Worm (Caenorhabditis elegans): ENCODE results near the gene nos-2.
A peak's percentile ranks its signal among the peaks of the same experiment; 100 is the strongest.

Gene nos-2

DNA sequence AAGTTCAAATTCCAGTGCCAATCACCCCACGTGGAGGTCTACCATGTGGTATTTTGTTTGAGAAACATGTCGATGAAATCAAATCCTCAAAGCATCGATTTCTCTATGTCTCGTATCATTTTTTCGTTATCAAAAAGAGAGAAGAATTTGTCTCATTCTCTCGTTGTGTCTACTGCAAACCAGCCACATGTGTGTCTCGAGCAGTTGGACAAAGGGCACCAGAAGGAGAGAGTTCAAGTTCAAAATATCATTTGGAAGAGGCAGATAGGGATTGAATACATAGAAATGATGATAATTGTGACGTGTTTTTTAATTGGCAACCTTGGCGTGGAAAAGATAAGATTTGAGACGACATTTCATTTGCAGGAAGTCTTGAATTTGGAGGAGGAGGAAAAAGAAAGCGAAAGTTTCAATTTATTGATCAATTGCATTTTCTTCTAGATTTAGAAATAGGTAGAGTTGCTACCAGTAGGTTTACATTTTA, 6.1 kb upstream of the nos-2 start (continued):
- TF ChIP-seq lsy-2 (tag; optimal IDR thresholded peaks at IDR 0.05) (peak; percentile 6 to 54), rnt-1 (tag; optimal IDR thresholded peaks at IDR 0.05) (peak; percentile 64), lin-39 (tag; optimal IDR thresholded peaks at IDR 0.05) (no peak), nhr-71 (tag; optimal IDR thresholded peaks at IDR 0.05) (peak; percentile 91), isw-1 (GFP tag; IDR thresholded peaks at IDR 0.05) (no peak), nhr-85 (tag) (peak; percentile 94), snpc-4 (tag; optimal IDR thresholded peaks at IDR 0.05) (no peak), blmp-1 (tag; optimal IDR thresholded peaks at IDR 0.05) (peak; percentile 62), lir-3 (tag; optimal IDR thresholded peaks at IDR 0.05; ENCODE audit: poor library complexity) (peak; percentile 37), tbx-2 (tag; optimal IDR thresholded peaks at IDR 0.05) (peak; percentile 70), skn-1 (tag; optimal IDR thresholded peaks at IDR 0.05) (peak; percentile 57), mdl-1 (tag; optimal IDR thresholded peaks at IDR 0.05) (peak in 1 of 2 experiments; percentile 75), lin-35 (GFP tag; optimal IDR thresholded peaks at IDR 0.05) (peak in 1 of 2 experiments; percentile 59), sptf-1 (tag; optimal IDR thresholded peaks at IDR 0.05) (no peak), fos-1 (tag; optimal IDR thresholded peaks at IDR 0.05) (peak; percentile 14)

DNA sequence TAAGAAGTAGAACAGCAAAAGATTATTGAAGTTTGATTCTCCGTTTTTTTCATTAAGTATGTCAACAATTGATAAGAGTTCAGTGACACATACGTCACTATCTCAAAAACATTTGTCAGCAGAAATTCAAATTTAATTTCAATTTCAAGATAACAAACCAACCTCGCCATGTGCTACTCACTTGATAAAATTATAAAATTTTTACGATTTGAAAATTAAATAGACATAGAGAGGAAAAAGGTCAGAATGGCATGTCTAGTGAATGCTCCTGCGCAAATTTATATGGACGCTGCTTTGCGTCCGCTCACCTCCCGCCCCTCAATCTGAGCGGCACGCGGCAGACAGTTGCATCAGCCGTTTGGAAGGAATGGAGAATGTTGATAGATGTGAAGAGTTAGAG, 5.2 kb upstream of the nos-2 start:
- TF ChIP-seq ztf-11 (tag; optimal IDR thresholded peaks at IDR 0.05) (no peak), lin-14 (GFP tag; optimal IDR thresholded peaks at IDR 0.05) (peak; percentile 32), nhr-20 (tag; optimal IDR thresholded peaks at IDR 0.05) (peak; percentile 19), isw-1 (GFP tag; IDR thresholded peaks at IDR 0.05) (no peak), elt-2 (tag; optimal IDR thresholded peaks at IDR 0.05) (peak; percentile 93), rnt-1 (tag; optimal IDR thresholded peaks at IDR 0.05) (peak; percentile 57), nhr-71 (tag; optimal IDR thresholded peaks at IDR 0.05) (peak; percentile 15), lin-35 (GFP tag; optimal IDR thresholded peaks at IDR 0.05) (peak in 1 of 2 experiments; percentile 13)

DNA sequence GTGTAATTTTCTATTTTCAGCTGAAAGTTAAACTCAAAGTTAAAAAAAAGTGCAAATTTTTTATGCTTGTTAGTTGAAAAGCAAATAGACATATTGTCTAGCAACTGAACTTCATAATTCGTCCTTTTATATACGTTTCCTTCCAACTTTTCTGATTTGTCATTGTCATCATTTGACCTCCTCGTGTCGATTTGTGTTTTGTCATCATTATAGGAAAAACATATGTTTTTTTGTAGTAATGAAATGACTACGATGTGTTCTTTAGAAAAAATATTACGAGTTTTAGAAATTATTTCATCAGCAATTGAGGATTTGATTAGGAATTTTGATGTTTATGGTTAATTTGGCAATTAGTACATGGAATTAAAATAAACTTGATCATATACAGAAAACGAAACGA, 4.6 kb upstream of the nos-2 start:
- no peak for TF ChIP-seq lir-3 (tag; optimal IDR thresholded peaks at IDR 0.05; ENCODE audit: poor library complexity)
- TF ChIP-seq lsy-2 (tag; optimal IDR thresholded peaks at IDR 0.05) = no peak
- peak; percentile 3 for TF ChIP-seq nhr-28 (tag; optimal IDR thresholded peaks at IDR 0.05)
- TF ChIP-seq skn-1 (tag; optimal IDR thresholded peaks at IDR 0.05) = peak; percentile 92
- TF ChIP-seq Y116A8C.19 (tag; optimal IDR thresholded peaks at IDR 0.05; ENCODE audit: borderline replicate concordance) = no peak
- no peak for TF ChIP-seq nhr-77 (tag; optimal IDR thresholded peaks at IDR 0.05)
- TF ChIP-seq nhr-47 (tag; optimal IDR thresholded peaks at IDR 0.05) = no peak

DNA sequence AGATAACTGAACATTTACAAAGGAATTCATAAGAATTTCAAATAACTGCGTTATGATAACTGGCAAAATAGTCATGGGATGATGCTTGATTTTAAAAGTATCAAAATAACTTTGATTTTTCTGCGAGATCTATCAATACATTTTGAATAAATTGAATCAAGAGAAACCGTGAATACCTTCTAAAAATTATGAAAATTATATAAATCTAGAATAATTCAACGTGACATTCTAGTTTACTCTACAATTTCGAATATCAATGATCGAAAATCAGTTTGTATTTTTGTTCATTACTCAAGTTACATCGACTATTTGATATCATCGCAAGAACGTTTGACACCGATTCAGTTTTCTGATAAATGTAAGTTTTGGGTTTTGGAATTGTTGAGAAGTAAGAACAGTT, 3.7 kb upstream of the nos-2 start, which contains the start of gene acs-6:
acs-6 (plus strand) TSS at position 301 of the 400 bp plus-strand sequence.
- TF ChIP-seq nhr-20 (tag; optimal IDR thresholded peaks at IDR 0.05) = no peak
- no peak for TF ChIP-seq nhr-71 (tag; optimal IDR thresholded peaks at IDR 0.05)
- no peak for TF ChIP-seq C34B4.2 (tag; optimal IDR thresholded peaks at IDR 0.05)
- no peak for TF ChIP-seq ceh-88 (GFP tag; IDR thresholded peaks at IDR 0.05)
- no peak for TF ChIP-seq mab-9 (GFP tag; IDR thresholded peaks at IDR 0.05)
- no peak for TF ChIP-seq aly-2 (tag; optimal IDR thresholded peaks at IDR 0.05)
- TF ChIP-seq nhr-19 (GFP tag; conservative IDR thresholded peaks at IDR 0.05) = no peak
- TF ChIP-seq unc-62 (GFP tag; optimal IDR thresholded peaks at IDR 0.05) = no peak

DNA sequence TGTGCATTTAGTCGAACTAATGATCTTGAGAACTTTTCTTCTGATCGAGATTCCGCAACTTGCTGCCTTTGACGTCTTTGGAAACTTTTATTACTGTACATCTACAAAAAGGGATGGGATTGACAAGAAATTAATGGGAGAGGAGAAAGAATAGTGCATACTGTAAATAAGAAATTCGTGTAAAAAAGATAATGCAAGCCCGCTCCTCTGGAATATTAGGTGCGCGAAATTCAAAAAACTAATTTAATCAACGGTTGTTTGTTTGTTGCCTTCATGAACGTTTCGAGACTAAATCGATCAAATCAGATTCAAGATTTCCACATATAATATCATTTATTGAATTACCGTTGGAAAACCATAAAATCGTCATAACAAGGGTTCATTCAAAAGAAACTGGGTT, 4.4 kb downstream of the nos-2 start, which contains the start of gene him-14:
him-14 (minus strand) TSS at position 101 of the 400 bp plus-strand sequence.
- no peak for TF ChIP-seq hpl-2 (GFP tag; optimal IDR thresholded peaks at IDR 0.05)
- no peak for TF ChIP-seq tlp-1 (tag; optimal IDR thresholded peaks at IDR 0.05)
- no peak for TF ChIP-seq sptf-1 (tag; optimal IDR thresholded peaks at IDR 0.05)
- TF ChIP-seq aha-1 (tag; optimal IDR thresholded peaks at IDR 0.05) = no peak

DNA sequence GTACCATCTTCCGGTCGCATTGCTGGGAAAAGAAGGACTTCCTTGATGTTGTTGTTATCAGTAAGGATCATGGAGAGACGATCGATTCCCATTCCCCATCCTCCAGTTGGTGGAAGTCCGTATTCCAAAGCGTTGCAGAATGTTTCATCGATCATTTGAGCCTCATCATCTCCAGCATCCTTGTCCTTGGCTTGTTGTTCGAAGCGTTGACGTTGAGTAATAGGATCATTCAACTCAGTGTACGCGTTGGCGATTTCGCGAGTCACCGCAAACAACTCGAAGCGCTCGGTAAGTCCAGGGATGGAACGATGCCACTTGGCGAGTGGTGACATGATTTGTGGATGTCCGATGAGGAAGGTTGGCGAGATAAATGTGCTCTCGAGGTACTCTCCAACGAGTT, 5.0 kb downstream of the nos-2 start:
- no peak for TF ChIP-seq lin-13 (GFP tag; optimal IDR thresholded peaks at IDR 0.05)
- TF ChIP-seq efl-1 (optimal IDR thresholded peaks at IDR 0.05) = no peak
- peak in 1 of 2 experiments; percentile 91 for TF ChIP-seq efl-1 (GFP tag; optimal IDR thresholded peaks at IDR 0.05 in 1 of 2)
- TF ChIP-seq ceh-63 (GFP tag; optimal IDR thresholded peaks at IDR 0.05) = no peak
- TF ChIP-seq hpl-2 (GFP tag; optimal IDR thresholded peaks at IDR 0.05) = no peak
- TF ChIP-seq tbx-2 (tag; optimal IDR thresholded peaks at IDR 0.05) = no peak

All from whole organism, L1 larva.